Worm (Caenorhabditis elegans): ENCODE measurements around the gene his-41.

DNA sequence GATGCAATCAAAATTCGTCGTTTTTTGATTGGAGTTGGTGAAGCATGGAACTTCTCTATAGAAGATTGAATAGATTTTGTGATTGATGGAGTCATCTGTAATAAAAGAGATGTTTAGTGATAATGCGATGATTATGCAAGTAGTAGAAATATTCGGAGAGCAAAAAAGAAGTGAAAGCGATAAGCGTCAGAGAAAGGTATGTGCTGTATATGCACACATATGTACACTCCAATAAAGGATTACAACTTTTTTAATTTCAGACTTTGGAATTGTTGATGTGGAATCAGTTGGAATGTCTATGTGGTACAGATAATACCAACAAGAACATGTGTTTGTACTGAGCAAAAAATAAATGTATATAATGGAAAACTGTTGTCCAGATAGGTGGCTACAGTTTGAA, 24.9 kb downstream of the his-41 start, which contains the start of gene F25B3.5:
- TF ChIP-seq lin-15B (tag; optimal IDR thresholded peaks at IDR 0.05) = no peak
- TF ChIP-seq set-16 (GFP tag; IDR thresholded peaks at IDR 0.05) = no peak
- TF ChIP-seq spr-3 (GFP tag; optimal IDR thresholded peaks at IDR 0.05) = no peak
- TF ChIP-seq nhr-6 (tag; optimal IDR thresholded peaks at IDR 0.05) = no peak
